Worm (Caenorhabditis elegans): ENCODE measurements around the gene Y53C12A.10.

Gene Y53C12A.10

ce11 chrII:9716417-9717039 lies 11.9 kb upstream of the Y53C12A.10 start, which contains the start of gene wee-1.3:
wee-1.3 (minus strand) TSS chrII:9716467.
- TF ChIP-seq rec-8 (tag; optimal IDR thresholded peaks at IDR 0.05) (no peak), hmg-1.2 (GFP tag; IDR thresholded peaks at IDR 0.05) (peak; percentile 65), T07F8.4 (tag; optimal IDR thresholded peaks at IDR 0.05) (no peak), ztf-18 (tag; optimal IDR thresholded peaks at IDR 0.05) (no peak), Y95B8A.8 (GFP tag; IDR thresholded peaks at IDR 0.05) (no peak), madf-3 (GFP tag; IDR thresholded peaks at IDR 0.05) (no peak), madf-6 (GFP tag; IDR thresholded peaks at IDR 0.05) (peak; percentile 78), unc-130 (GFP tag; optimal IDR thresholded peaks at IDR 0.05) (peak; percentile 48), ztf-3 (GFP tag; optimal IDR thresholded peaks at IDR 0.05) (no peak), D2030.7 (GFP tag; IDR thresholded peaks at IDR 0.05) (0 out of 2 replicates have a peak, but pooled peaks have one; percentile 33), F10E7.11 (tag; optimal IDR thresholded peaks at IDR 0.05) (no peak), nhr-80 (tag; optimal IDR thresholded peaks at IDR 0.05) (peak; percentile 9), F22D6.2 (tag; optimal IDR thresholded peaks at IDR 0.05) (no peak), rpc-1 (optimal IDR thresholded peaks at IDR 0.05) (no peak), rpc-1 (tag; optimal IDR thresholded peaks at IDR 0.05) (no peak), zfh-2 (GFP tag; conservative IDR thresholded peaks at IDR 0.05) (no peak), ceh-100 (GFP tag; IDR thresholded peaks at IDR 0.05) (peak; percentile 22; the same call in 1 of the 2 replicates), nfyb-1 (GFP tag; IDR thresholded peaks at IDR 0.05) (peak; percentile 44; the same call in 1 of the 2 replicates), nhr-27 (tag; optimal IDR thresholded peaks at IDR 0.05) (no peak), him-1 (tag; optimal IDR thresholded peaks at IDR 0.05) (no peak), lag-1 (GFP tag; IDR thresholded peaks at IDR 0.05) (no peak), K12H6.12 (tag; optimal IDR thresholded peaks at IDR 0.05) (peak; percentile 17), T26A5.8 (tag; optimal IDR thresholded peaks at IDR 0.05) (no peak), tlf-1 (GFP tag; optimal IDR thresholded peaks at IDR 0.05) (no peak), attf-5 (GFP tag; optimal IDR thresholded peaks at IDR 0.05) (peak; percentile 68), F57C9.4 (tag; optimal IDR thresholded peaks at IDR 0.05) (no peak), lin-40 (tag; optimal IDR thresholded peaks at IDR 0.05) (peak; percentile 52), ztf-22 (GFP tag; optimal IDR thresholded peaks at IDR 0.05) (no peak), ztf-28 (GFP tag; IDR thresholded peaks at IDR 0.05) (no peak), snpc-4 (GFP tag; optimal IDR thresholded peaks at IDR 0.05) (no peak), snpc-4 (tag; optimal IDR thresholded peaks at IDR 0.05) (peak in 3 of 4 experiments; percentile 8 to 46 (median 45)), ccch-3 (GFP tag; optimal IDR thresholded peaks at IDR 0.05) (no peak), tbp1 (GFP tag; optimal IDR thresholded peaks at IDR 0.05) (peak; percentile 59), mxl-1 (tag; optimal IDR thresholded peaks at IDR 0.05) (no peak), let-607 (tag; optimal IDR thresholded peaks at IDR 0.05) (peak in 1 of 2 experiments; percentile 18), gei-17 (GFP tag; optimal IDR thresholded peaks at IDR 0.05) (no peak), lsl-1 (GFP tag; optimal IDR thresholded peaks at IDR 0.05) (peak; percentile 50), efl-1 (GFP tag; optimal IDR thresholded peaks at IDR 0.05) (peak; percentile 92), egrh-3 (GFP tag; IDR thresholded peaks at IDR 0.05) (no peak), lir-1 (GFP tag; conservative IDR thresholded peaks at IDR 0.05) (no peak), lin-35 (GFP tag; optimal IDR thresholded peaks at IDR 0.05) (peak; percentile 20 to 95 (median 70)), hmg-20 (GFP tag; IDR thresholded peaks at IDR 0.05) (no peak), ceh-27 (GFP tag; optimal IDR thresholded peaks at IDR 0.05) (peak; percentile 48), dpl-1 (GFP tag; optimal IDR thresholded peaks at IDR 0.05) (peak; percentile 93), dox-1 (GFP tag; IDR thresholded peaks at IDR 0.05) (peak; percentile 65), B0336.3 (GFP tag; IDR thresholded peaks at IDR 0.05) (peak; percentile 37; the same call in 1 of the 2 replicates), pbrm-1 (GFP tag; IDR thresholded peaks at IDR 0.05) (peak; percentile 55; the same call in 1 of the 2 replicates), ceh-40 (GFP tag; IDR thresholded peaks at IDR 0.05) (no peak), attf-6 (GFP tag; IDR thresholded peaks at IDR 0.05) (no peak)

All from whole organism, young adult.